Fruit fly (Drosophila melanogaster) whole organism, prepupa: ENCODE measurements around the gene CG5828.

Experiments
- Blimp-1 ChIP-seq: fragments of 200-800 bp; sonication (Bioruptor generic); optimal IDR thresholded peaks from 3 replicates; lab custom pipeline; 2017; ENCODE audit warnings: missing biosample characterization, missing genetic modification characterization, mild to moderate bottlenecking, moderate library complexity, missing genetic modification reagents
- CG10631 ChIP-seq: fragments of 200-800 bp; sonication (Bioruptor generic); optimal IDR thresholded peaks from 2 replicates; lab custom pipeline; 2016; ENCODE audit warnings: missing biosample characterization, missing genetic modification characterization
- CG11294 ChIP-seq: fragments of 200-800 bp; sonication (Bioruptor generic); IDR thresholded peaks from 2 replicates; pipeline ENCODE4 v1.3.6; 2022; ENCODE audit warnings: missing biosample characterization, missing genetic modification characterization
- CG15336 ChIP-seq: fragments of 200-800 bp; sonication (Bioruptor generic); IDR thresholded peaks from 2 replicates; pipeline ENCODE4 v1.3.6; 2022; ENCODE audit warnings: missing biosample characterization, missing genetic modification characterization
- CG31627 ChIP-seq: fragments of 200-800 bp; sonication (Bioruptor generic); optimal IDR thresholded peaks from 3 replicates; lab custom pipeline; 2016; ENCODE audit warnings: missing biosample characterization, missing genetic modification characterization
- CG32006 ChIP-seq: fragments of 200-800 bp; sonication (Bioruptor generic); optimal IDR thresholded peaks from 3 replicates; lab custom pipeline; 2017; ENCODE audit warnings: missing biosample characterization, mild to moderate bottlenecking, missing genetic modification characterization
- CG34406 ChIP-seq: fragments of 200-800 bp; sonication (Bioruptor generic); optimal IDR thresholded peaks from 3 replicates; lab custom pipeline; 2016; ENCODE audit warnings: missing biosample characterization, missing genetic modification characterization
- CG3919 ChIP-seq: fragments of 200-800 bp; sonication (Bioruptor generic); optimal IDR thresholded peaks from 3 replicates; lab custom pipeline; 2016; ENCODE audit warnings: missing biosample characterization, missing genetic modification characterization
- CG4318 ChIP-seq: fragments of 200-800 bp; sonication (Bioruptor generic); optimal IDR thresholded peaks from 3 replicates; lab custom pipeline; 2017; ENCODE audit warnings: missing biosample characterization, mild to moderate bottlenecking, missing genetic modification characterization
- CG6163 ChIP-seq: fragments of 200-800 bp; sonication (Bioruptor generic); IDR thresholded peaks from 3 replicates; pipeline ENCODE4 v1.3.6; 2022; ENCODE audit warnings: missing biosample characterization, missing genetic modification characterization
- CG6792 ChIP-seq: fragments of 200-800 bp; sonication (Bioruptor generic); optimal IDR thresholded peaks from 3 replicates; lab custom pipeline; 2016; ENCODE audit warnings: missing biosample characterization, missing genetic modification characterization
- CG6854 ChIP-seq: fragments of 200-800 bp; sonication (Bioruptor generic); optimal IDR thresholded peaks from 2 replicates; lab custom pipeline; 2017; ENCODE audit warnings: missing biosample characterization, mild to moderate bottlenecking, missing genetic modification characterization
- Eip75B ChIP-seq: fragments of 200-800 bp; sonication (Bioruptor generic); optimal IDR thresholded peaks from 3 replicates; lab custom pipeline; 2016; ENCODE audit warnings: missing biosample characterization, missing genetic modification characterization
- Eip78C ChIP-seq: fragments of 200-800 bp; sonication (Bioruptor generic); peaks from one replicate; lab custom pipeline; 2016; ENCODE audit warnings: missing biosample characterization, missing genetic modification characterization
- Eip93F ChIP-seq: fragments of 200-800 bp; sonication (Bioruptor generic); optimal IDR thresholded peaks from 2 replicates; lab custom pipeline; 2016; ENCODE audit warnings: missing biosample characterization, mild to moderate bottlenecking, missing genetic modification characterization
- Ets96B ChIP-seq: fragments of 200-800 bp; optimal IDR thresholded peaks from 2 replicates; lab custom pipeline; 2019; ENCODE audit warnings: missing biosample characterization, mild to moderate bottlenecking, missing genetic modification characterization, moderate library complexity
- Hr39 ChIP-seq: fragments of 200-800 bp; sonication (Bioruptor generic); optimal IDR thresholded peaks from 2 replicates; lab custom pipeline; 2016; ENCODE audit warnings: missing biosample characterization, missing genetic modification characterization
- Hr4 ChIP-seq: fragments of 200-800 bp; sonication (Bioruptor generic); optimal IDR thresholded peaks from 3 replicates; lab custom pipeline; 2016; ENCODE audit warnings: missing biosample characterization, missing genetic modification characterization
- Lpt ChIP-seq: fragments of 200-800 bp; sonication (Bioruptor generic); optimal IDR thresholded peaks from 3 replicates; lab custom pipeline; 2016; ENCODE audit warnings: missing biosample characterization, missing genetic modification characterization
- OdsH ChIP-seq: fragments of 200-800 bp; sonication (Bioruptor generic); optimal IDR thresholded peaks from 3 replicates; lab custom pipeline; 2016; ENCODE audit warnings: missing biosample characterization, missing genetic modification characterization
- Smox ChIP-seq: fragments of 200-800 bp; sonication (Bioruptor generic); optimal IDR thresholded peaks from 3 replicates; lab custom pipeline; 2016; ENCODE audit warnings: missing biosample characterization, missing genetic modification characterization
- Sox102F ChIP-seq: fragments of 200-800 bp; sonication (Bioruptor generic); optimal IDR thresholded peaks from 2 replicates; lab custom pipeline; 2016; ENCODE audit warnings: missing biosample characterization, mild to moderate bottlenecking, missing genetic modification characterization
- Sox14 ChIP-seq: fragments of 200-800 bp; sonication (Bioruptor generic); optimal IDR thresholded peaks from 3 replicates; lab custom pipeline; 2016; ENCODE audit warnings: missing biosample characterization, missing genetic modification characterization
- Sox15 ChIP-seq: fragments of 200-800 bp; sonication (Bioruptor generic); optimal IDR thresholded peaks from 3 replicates; lab custom pipeline; 2016; ENCODE audit warnings: missing biosample characterization, missing genetic modification characterization
- acj6 ChIP-seq: fragments of 200-800 bp; sonication (Bioruptor generic); optimal IDR thresholded peaks from 3 replicates; lab custom pipeline; 2016; ENCODE audit warnings: missing biosample characterization, missing genetic modification characterization
- cyc ChIP-seq: fragments of 200-800 bp; sonication (Bioruptor generic); optimal IDR thresholded peaks from 3 replicates; lab custom pipeline; 2016; ENCODE audit warnings: missing biosample characterization, missing genetic modification characterization
- dac ChIP-seq: fragments of 200-800 bp; sonication (Bioruptor generic); optimal IDR thresholded peaks from 2 replicates; lab custom pipeline; 2017; ENCODE audit warnings: missing biosample characterization, mild to moderate bottlenecking, missing genetic modification characterization
- dsx ChIP-seq: fragments of 200-800 bp; optimal IDR thresholded peaks from 3 replicates; lab custom pipeline; 2019; ENCODE audit warnings: missing biosample characterization, mild to moderate bottlenecking, missing genetic modification characterization, moderate library complexity; ENCODE audit not compliant: poor library complexity, severe bottlenecking
- eg ChIP-seq: fragments of 200-800 bp; sonication (Bioruptor generic); IDR thresholded peaks from 3 replicates; pipeline ENCODE4 v1.3.6; 2022; ENCODE audit warnings: missing biosample characterization, missing genetic modification characterization
- esn ChIP-seq: fragments of 200-800 bp; sonication (Bioruptor generic); optimal IDR thresholded peaks from 2 replicates; lab custom pipeline; 2016; ENCODE audit warnings: missing biosample characterization, mild to moderate bottlenecking, missing genetic modification characterization, moderate library complexity
- fkh ChIP-seq: fragments of 200-800 bp; sonication (Bioruptor generic); optimal IDR thresholded peaks from 3 replicates; lab custom pipeline; 2017; ENCODE audit warnings: missing biosample characterization, mild to moderate bottlenecking, missing genetic modification characterization, moderate library complexity
- lz ChIP-seq: fragments of 200-800 bp; sonication (Bioruptor generic); optimal IDR thresholded peaks from 3 replicates; lab custom pipeline; 2016; ENCODE audit warnings: missing biosample characterization, missing genetic modification characterization
- net ChIP-seq: fragments of 200-800 bp; sonication (Bioruptor generic); optimal IDR thresholded peaks from 3 replicates; lab custom pipeline; 2016; ENCODE audit warnings: missing biosample characterization, missing genetic modification characterization
- pdm3 ChIP-seq: fragments of 200-800 bp; sonication (Bioruptor generic); optimal IDR thresholded peaks from 3 replicates; lab custom pipeline; 2016; ENCODE audit warnings: missing biosample characterization, missing genetic modification characterization
- spab ChIP-seq: fragments of 200-800 bp; sonication (Bioruptor generic); optimal IDR thresholded peaks from 2 replicates; lab custom pipeline; 2017; ENCODE audit warnings: missing biosample characterization, mild to moderate bottlenecking, missing genetic modification characterization, missing genetic modification reagents
- svp ChIP-seq: fragments of 200-800 bp; sonication (Bioruptor generic); peaks from one replicate; lab custom pipeline; 2016; ENCODE audit warnings: missing biosample characterization, missing genetic modification characterization
- topi ChIP-seq: fragments of 200-800 bp; sonication (Bioruptor generic); optimal IDR thresholded peaks from 3 replicates; lab custom pipeline; 2016; ENCODE audit warnings: missing biosample characterization, missing genetic modification characterization
- vri ChIP-seq: fragments of 200-800 bp; sonication (Bioruptor generic); optimal IDR thresholded peaks from 3 replicates; lab custom pipeline; 2016; ENCODE audit warnings: missing biosample characterization, mild to moderate bottlenecking, missing genetic modification characterization

Gene CG5828

dm6 chr2L:5059645-5060254 is 34.0 kb upstream of the CG5828 start, which contains the start of gene Rpn11 (continued):
- TF ChIP-seq CG6163 (no peak), CG32006 (peak; percentile 46), dsx (peak; percentile 45), CG11294 (GFP tag; lab: Robert Waterston, UW) (no peak), cyc (peak; percentile 38), Ets96B (tag; lab: Kevin White, UChicago) (peak; percentile 51), CG3919 (GFP tag; lab: Kevin White, UChicago) (peak; percentile 44), Hr4 (GFP tag; lab: Kevin White, UChicago) (peak; percentile 54), Lpt (GFP tag; lab: Kevin White, UChicago) (no peak), Blimp-1 (GFP tag; lab: Kevin White, UChicago) (no peak), CG4318 (GFP tag; lab: Kevin White, UChicago) (no peak), spab (GFP tag; lab: Kevin White, UChicago) (no peak), Eip93F (GFP tag; lab: Kevin White, UChicago) (no peak)

- TF ChIP-seq CG10631, result no peak
- 0 out of 3 replicates have a peak, but pooled peaks have one; percentile 8 for TF ChIP-seq CG6163
- no peak for TF ChIP-seq pdm3 (GFP tag; lab: Kevin White, UChicago)
- TF ChIP-seq Eip93F (GFP tag; lab: Kevin White, UChicago), result no peak
- TF ChIP-seq, all 60 proteins: peak for 1
These were observed 33.3 kb upstream of the CG5828 start, which contains the start of gene qtc for dm6 chr2L:5060515-5060914. qtc (plus strand) TSS chr2L:5060815.

- TF ChIP-seq Eip75B (GFP tag; lab: Kevin White, UChicago) (peak; percentile 16), svp (GFP tag; lab: Kevin White, UChicago) (peak; percentile 74), CG10631 (no peak), OdsH (no peak), CG34406 (GFP tag; lab: Kevin White, UChicago) (no peak), esn (GFP tag; lab: Kevin White, UChicago) (peak; percentile 73), Smox (GFP tag; lab: Kevin White, UChicago) (no peak), CG6854 (GFP tag; lab: Kevin White, UChicago) (no peak), lz (GFP tag; lab: Kevin White, UChicago) (peak; percentile 54), Hr39 (peak; percentile 44), cyc (peak; percentile 5), Eip78C (GFP tag; lab: Kevin White, UChicago) (peak; percentile 58), acj6 (GFP tag; lab: Kevin White, UChicago) (no peak), Sox102F (GFP tag; lab: Kevin White, UChicago) (no peak), CG6792 (GFP tag; lab: Kevin White, UChicago) (peak; percentile 13), CG31627 (GFP tag; lab: Kevin White, UChicago) (peak; percentile 41), dac (no peak), Sox14 (GFP tag; lab: Kevin White, UChicago) (peak; percentile 11), topi (peak; percentile 35), Hr4 (GFP tag; lab: Kevin White, UChicago) (peak; percentile 14), fkh (GFP tag; lab: Kevin White, UChicago) (peak; percentile 87), Sox15 (GFP tag; lab: Kevin White, UChicago) (no peak), vri (GFP tag; lab: Kevin White, UChicago) (peak; percentile 76), CG15336 (0 out of 2 replicates have a peak, but pooled peaks have one; percentile 21), net (no peak), CG6163 (peak; percentile 46; the same call in 1 of the 3 replicates), eg (GFP tag; lab: Robert Waterston, UW) (peak; percentile 49; the same call in 1 of the 3 replicates)
These were observed 32.8 kb upstream of the CG5828 start for dm6 chr2L:5060952-5061478.
